Worm (Caenorhabditis elegans): Measurements from ENCODE around the gene mlc-7.
"Not testable (repeated sequence)": the region's sequence is repeated elsewhere in the genome, so short reads cannot be mapped to it uniquely, and the experiment has no call there.

mlc-7 gene

ce11 chrIII:13751144-13751543 is at the start of gene mlc-7:
Gene mlc-7 (plus strand): TSS chrIII:13751444.
- TF ChIP-seq ceh-28, pqm-1, snpc-4 (tag; optimal IDR thresholded peaks at IDR 0.05): not testable (repeated sequence)

ce11 chrIII:13701691-13702090 is 49.6 kb upstream of the mlc-7 start, which contains the start of gene lit-1:
Gene lit-1 (plus strand): TSS chrIII:13701991.
- TF ChIP-seq lin-15B (tag; optimal IDR thresholded peaks at IDR 0.05) (no peak), ceh-9 (tag; optimal IDR thresholded peaks at IDR 0.05) (no peak), fkh-10 (GFP tag; optimal IDR thresholded peaks at IDR 0.05) (no peak), aly-2 (tag; optimal IDR thresholded peaks at IDR 0.05) (no peak), nhr-23 (tag; optimal IDR thresholded peaks at IDR 0.05) (no peak), elt-3 (tag; optimal IDR thresholded peaks at IDR 0.05) (no peak), eor-1 (tag; optimal IDR thresholded peaks at IDR 0.05) (no peak), ceh-82 (tag; optimal IDR thresholded peaks at IDR 0.05) (no peak), jun-1 (tag; optimal IDR thresholded peaks at IDR 0.05) (no peak), nhr-237 (tag; optimal IDR thresholded peaks at IDR 0.05) (no peak), tbx-2 (tag; optimal IDR thresholded peaks at IDR 0.05) (no peak), nhr-25 (tag; optimal IDR thresholded peaks at IDR 0.05) (no peak), snpc-4 (tag; optimal IDR thresholded peaks at IDR 0.05) (no peak), ceh-16 (tag; optimal IDR thresholded peaks at IDR 0.05) (no peak), unc-39 (tag; optimal IDR thresholded peaks at IDR 0.05) (no peak), nfya-1 (tag; optimal IDR thresholded peaks at IDR 0.05; ENCODE audit: insufficient read depth) (no peak)

- TF ChIP-seq sea-2 (GFP tag; optimal IDR thresholded peaks at IDR 0.05): no peak
- peak; percentile 82 for TF ChIP-seq nfya-1 (tag; optimal IDR thresholded peaks at IDR 0.05; ENCODE audit: insufficient read depth)
- no peak for TF ChIP-seq egl-27 (tag; optimal IDR thresholded peaks at IDR 0.05)
Measured at ce11 chrIII:13708415-13708814, 42.8 kb upstream of the mlc-7 start.

ce11 chrIII:13709122-13709521 is 42.1 kb upstream of the mlc-7 start:
- TF ChIP-seq nhr-23 (tag; optimal IDR thresholded peaks at IDR 0.05): peak; percentile 65
- no peak for TF ChIP-seq nhr-28 (tag; optimal IDR thresholded peaks at IDR 0.05)
- TF ChIP-seq nhr-43 (tag; optimal IDR thresholded peaks at IDR 0.05; ENCODE audit: poor library complexity, severe bottlenecking): peak; percentile 26
- TF ChIP-seq elt-3 (tag; optimal IDR thresholded peaks at IDR 0.05): no peak
- peak; percentile 20 for TF ChIP-seq nfya-1 (tag; optimal IDR thresholded peaks at IDR 0.05; ENCODE audit: insufficient read depth)
- no peak for TF ChIP-seq R02D3.7 (tag; optimal IDR thresholded peaks at IDR 0.05)
- TF ChIP-seq unc-39 (tag; optimal IDR thresholded peaks at IDR 0.05): no peak
- TF ChIP-seq nhr-25 (tag; optimal IDR thresholded peaks at IDR 0.05): peak; percentile 60
- no peak for TF ChIP-seq lin-15B (tag; optimal IDR thresholded peaks at IDR 0.05)
- TF ChIP-seq egl-5 (tag; optimal IDR thresholded peaks at IDR 0.05): no peak
- peak; percentile 68 for TF ChIP-seq ama-1 (optimal IDR thresholded peaks at IDR 0.05)

- peak; percentile 6 for TF ChIP-seq nhr-25 (tag; optimal IDR thresholded peaks at IDR 0.05)
- peak; percentile 1 for TF ChIP-seq nhr-23 (tag; optimal IDR thresholded peaks at IDR 0.05)
- TF ChIP-seq elt-1 (tag; optimal IDR thresholded peaks at IDR 0.05): no peak
Measured at ce11 chrIII:13710666-13711065, 40.6 kb upstream of the mlc-7 start.

ce11 chrIII:13712854-13713293 is 38.4 kb upstream of the mlc-7 start:
- TF ChIP-seq lin-15B (tag; optimal IDR thresholded peaks at IDR 0.05) (peak; percentile 4), eor-1 (tag; optimal IDR thresholded peaks at IDR 0.05) (no peak), nfya-1 (tag; optimal IDR thresholded peaks at IDR 0.05; ENCODE audit: insufficient read depth) (peak; percentile 84), ama-1 (optimal IDR thresholded peaks at IDR 0.05) (no peak), nhr-76 (tag; optimal IDR thresholded peaks at IDR 0.05) (no peak), lin-39 (tag; optimal IDR thresholded peaks at IDR 0.05) (peak; percentile 62), nhr-11 (tag; optimal IDR thresholded peaks at IDR 0.05) (no peak), nhr-25 (tag; optimal IDR thresholded peaks at IDR 0.05) (no peak), ceh-28 (tag; optimal IDR thresholded peaks at IDR 0.05) (peak; percentile 12), pha-4 (tag; optimal IDR thresholded peaks at IDR 0.05) (peak; percentile 44), R02D3.7 (tag; optimal IDR thresholded peaks at IDR 0.05) (no peak), lsy-12 (tag; optimal IDR thresholded peaks at IDR 0.05) (no peak), hmg-11 (tag; optimal IDR thresholded peaks at IDR 0.05) (peak; percentile 72), sea-2 (GFP tag; optimal IDR thresholded peaks at IDR 0.05) (no peak), nhr-237 (tag; optimal IDR thresholded peaks at IDR 0.05) (no peak), unc-62 (GFP tag; optimal IDR thresholded peaks at IDR 0.05) (no peak), ztf-11 (tag; optimal IDR thresholded peaks at IDR 0.05) (no peak), elt-2 (tag; optimal IDR thresholded peaks at IDR 0.05) (peak; percentile 5), skn-1 (tag; optimal IDR thresholded peaks at IDR 0.05) (peak; percentile 4), jun-1 (tag; optimal IDR thresholded peaks at IDR 0.05) (peak; percentile 27)
